Fruit fly (Drosophila melanogaster): ENCODE results near the gene CG15211.

CG15211 gene

dm6 chrX:10728024-10728423, 44.3 kb upstream of the CG15211 start (continued):
- no peak for TF ChIP-seq Eip75B (GFP tag; optimal IDR thresholded peaks at IDR 0.05)
- TF ChIP-seq CG8632 (GFP tag; optimal IDR thresholded peaks at IDR 0.05), result peak; percentile 49
- TF ChIP-seq salr (GFP tag; optimal IDR thresholded peaks at IDR 0.05), result no peak
- peak; percentile 1 for TF ChIP-seq Ets21C (GFP tag; optimal IDR thresholded peaks at IDR 0.05)
- no peak for TF ChIP-seq Eip93F (GFP tag; optimal IDR thresholded peaks at IDR 0.05)
- no peak for TF ChIP-seq spab (GFP tag; optimal IDR thresholded peaks at IDR 0.05)
- peak; percentile 68 for TF ChIP-seq Smox (GFP tag; optimal IDR thresholded peaks at IDR 0.05)
- no peak for TF ChIP-seq Hr4 (GFP tag; optimal IDR thresholded peaks at IDR 0.05)
- peak; percentile 62 for TF ChIP-seq topi (GFP tag; optimal IDR thresholded peaks at IDR 0.05)
- TF ChIP-seq lz (GFP tag; optimal IDR thresholded peaks at IDR 0.05), result peak; percentile 38
- TF ChIP-seq CG4318 (GFP tag; optimal IDR thresholded peaks at IDR 0.05), result no peak
- peak; percentile 52 for TF ChIP-seq Met (GFP tag; optimal IDR thresholded peaks at IDR 0.05)
- no peak for TF ChIP-seq CG16779 (tag; optimal IDR thresholded peaks at IDR 0.05)
- no peak for TF ChIP-seq dac (GFP tag; optimal IDR thresholded peaks at IDR 0.05)
- no peak for TF ChIP-seq Gug (GFP tag; IDR thresholded peaks at IDR 0.05)
- TF ChIP-seq fd59A (GFP tag; optimal IDR thresholded peaks at IDR 0.05), result no peak
- TF ChIP-seq Eip78C (GFP tag), result peak; percentile 81
- TF ChIP-seq CG11294 (GFP tag; IDR thresholded peaks at IDR 0.05), result no peak
- TF ChIP-seq CG3919 (GFP tag; optimal IDR thresholded peaks at IDR 0.05), result no peak

- TF ChIP-seq CG3919 (GFP tag; optimal IDR thresholded peaks at IDR 0.05) (no peak), CG1621 (tag; optimal IDR thresholded peaks at IDR 0.05) (no peak), CG3032 (tag; optimal IDR thresholded peaks at IDR 0.05) (no peak), achi (GFP tag; optimal IDR thresholded peaks at IDR 0.05) (no peak), Blimp-1 (GFP tag; optimal IDR thresholded peaks at IDR 0.05) (no peak), vri (GFP tag; optimal IDR thresholded peaks at IDR 0.05) (no peak)
Measured at dm6 chrX:10728541-10728968, 43.8 kb upstream of the CG15211 start.

dm6 chrX:10729196-10729835, 43.0 kb upstream of the CG15211 start:
- TF ChIP-seq ss (GFP tag; optimal IDR thresholded peaks at IDR 0.05), result peak; percentile 19 to 71
- peak; percentile 48 for TF ChIP-seq svp (GFP tag)
- TF ChIP-seq Blimp-1 (GFP tag; optimal IDR thresholded peaks at IDR 0.05), result peak; percentile 9
- peak; percentile 35 for TF ChIP-seq vri (GFP tag; optimal IDR thresholded peaks at IDR 0.05)
- no peak for TF ChIP-seq cyc (GFP tag; optimal IDR thresholded peaks at IDR 0.05)

dm6 chrX:10729921-10730873, 42.1 kb upstream of the CG15211 start:
- TF ChIP-seq Eip75B (GFP tag; optimal IDR thresholded peaks at IDR 0.05), result no peak
- no peak for TF ChIP-seq CG11762 (GFP tag; optimal IDR thresholded peaks at IDR 0.05; ENCODE audit: insufficient read depth)
- no peak for TF ChIP-seq Blimp-1 (GFP tag; optimal IDR thresholded peaks at IDR 0.05)
- TF ChIP-seq Eip78C (GFP tag), result peak; percentile 46
- peak; percentile 37 for TF ChIP-seq svp (GFP tag)
- TF ChIP-seq Ets96B (tag; optimal IDR thresholded peaks at IDR 0.05), result no peak
- TF ChIP-seq CG1621 (tag; optimal IDR thresholded peaks at IDR 0.05), result no peak
- no peak for TF ChIP-seq CG8319 (GFP tag; optimal IDR thresholded peaks at IDR 0.05)
- no peak for TF ChIP-seq Smox (GFP tag; optimal IDR thresholded peaks at IDR 0.05)
- no peak for TF ChIP-seq Met (GFP tag; optimal IDR thresholded peaks at IDR 0.05)
- no peak for TF ChIP-seq OdsH (GFP tag; optimal IDR thresholded peaks at IDR 0.05)
- no peak for TF ChIP-seq lz (GFP tag; optimal IDR thresholded peaks at IDR 0.05)
- no peak for TF ChIP-seq CG32006 (GFP tag; optimal IDR thresholded peaks at IDR 0.05)
- TF ChIP-seq CG6276 (GFP tag; optimal IDR thresholded peaks at IDR 0.05), result peak; percentile 11
- TF ChIP-seq CG4318 (GFP tag; optimal IDR thresholded peaks at IDR 0.05), result no peak
- no peak for TF ChIP-seq topi (GFP tag; optimal IDR thresholded peaks at IDR 0.05)
- TF ChIP-seq Ets21C (GFP tag; optimal IDR thresholded peaks at IDR 0.05), result no peak
- no peak for TF ChIP-seq CG9139 (GFP tag; optimal IDR thresholded peaks at IDR 0.05)
- TF ChIP-seq eg (GFP tag; IDR thresholded peaks at IDR 0.05), result 0 out of 3 replicates have a peak, but pooled peaks have one; percentile 20
- TF ChIP-seq dac (GFP tag; optimal IDR thresholded peaks at IDR 0.05), result no peak
- no peak for TF ChIP-seq CG15336 (GFP tag; IDR thresholded peaks at IDR 0.05)
